Fruit fly (Drosophila melanogaster): ENCODE results near the gene Ggt-1.

DNA sequence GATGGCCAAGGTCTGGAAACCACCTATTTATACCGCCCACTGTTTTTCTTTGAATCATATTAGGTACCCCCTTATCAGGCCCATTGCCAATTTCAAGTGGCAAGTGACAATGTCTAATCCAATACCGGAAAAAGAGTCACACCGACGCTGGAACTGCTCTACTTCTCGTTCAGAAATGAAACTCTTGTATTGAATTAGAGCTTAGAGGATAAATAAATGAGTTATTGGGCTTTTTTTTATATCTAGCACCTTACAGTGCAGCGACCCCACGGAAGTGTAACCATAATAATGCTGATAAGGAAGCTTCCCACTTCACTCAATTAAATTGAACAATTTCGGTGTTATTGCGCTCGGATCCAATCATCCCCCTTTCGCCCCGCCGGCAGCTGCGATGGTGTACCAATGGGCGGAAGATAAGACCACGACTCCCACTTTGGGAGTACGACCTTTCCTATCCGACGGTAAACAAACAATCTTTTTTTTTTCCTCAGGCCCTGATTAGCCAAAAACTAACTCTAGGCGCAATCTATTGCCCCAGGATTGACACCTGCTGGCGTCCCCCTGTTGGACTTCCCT, 18.1 kb downstream of the Ggt-1 start, which contains the start of gene CG15043:
- no peak for TF ChIP-seq CG32121 (GFP tag; IDR thresholded peaks at IDR 0.05)
- no peak for TF ChIP-seq CG4496 (GFP tag; IDR thresholded peaks at IDR 0.05)
- TF ChIP-seq CG34367 (tag; optimal IDR thresholded peaks at IDR 0.05) = no peak
- no peak for TF ChIP-seq Pif1B (GFP tag; optimal IDR thresholded peaks at IDR 0.05)
- TF ChIP-seq EcR (GFP tag; optimal IDR thresholded peaks at IDR 0.05) = no peak
- no peak for TF ChIP-seq Ets98B (GFP tag; IDR thresholded peaks at IDR 0.05)
- TF ChIP-seq CG17806 (tag; optimal IDR thresholded peaks at IDR 0.05) = no peak
- TF ChIP-seq rn (GFP tag; IDR thresholded peaks at IDR 0.05) = no peak
- TF ChIP-seq CG10348 (GFP tag; IDR thresholded peaks at IDR 0.05) = no peak
- TF ChIP-seq CG15710 (tag; optimal IDR thresholded peaks at IDR 0.05) = no peak
- TF ChIP-seq gl (tag; optimal IDR thresholded peaks at IDR 0.05) = no peak
- no peak for TF ChIP-seq fd96Ca (GFP tag; IDR thresholded peaks at IDR 0.05)
- no peak for TF ChIP-seq CG8159 (tag; optimal IDR thresholded peaks at IDR 0.05)
- no peak for TF ChIP-seq CG14655 (GFP tag; optimal IDR thresholded peaks at IDR 0.05)

Data from whole organism, pupa.